Fruit fly (Drosophila melanogaster) whole organism, prepupa: ENCODE measurements around the gene CG31176.
A peak's percentile ranks its signal among the peaks of the same experiment; 100 is the strongest.

Experiments used
- CG10631 ChIP-seq: fragments of 200-800 bp; sonication (Bioruptor generic); optimal IDR thresholded peaks from 2 replicates; lab custom pipeline; 2016; ENCODE audit warnings: missing biosample characterization, missing genetic modification characterization
- CG11294 ChIP-seq: fragments of 200-800 bp; sonication (Bioruptor generic); IDR thresholded peaks from 2 replicates; pipeline ENCODE4 v1.3.6; 2022; ENCODE audit warnings: missing biosample characterization, missing genetic modification characterization
- CG11762 ChIP-seq: fragments of 200-800 bp; sonication (Bioruptor generic); optimal IDR thresholded peaks from 3 replicates; lab custom pipeline; 2016; ENCODE audit warnings: missing biosample characterization, missing genetic modification characterization; ENCODE audit not compliant: insufficient read depth
- CG11902 ChIP-seq: fragments of 200-800 bp; sonication (Bioruptor generic); optimal IDR thresholded peaks from 3 replicates; lab custom pipeline; 2016; ENCODE audit warnings: missing biosample characterization, missing genetic modification characterization
- CG1621 ChIP-seq: fragments of 200-800 bp; sonication (Bioruptor generic); optimal IDR thresholded peaks from 3 replicates; lab custom pipeline; 2018; ENCODE audit warnings: missing biosample characterization, mild to moderate bottlenecking, missing genetic modification characterization
- CG16779 ChIP-seq: fragments of 200-800 bp; sonication (Bioruptor generic); optimal IDR thresholded peaks from 3 replicates; lab custom pipeline; 2017; ENCODE audit warnings: missing biosample characterization, mild to moderate bottlenecking, missing genetic modification characterization
- CG31627 ChIP-seq: fragments of 200-800 bp; sonication (Bioruptor generic); optimal IDR thresholded peaks from 3 replicates; lab custom pipeline; 2016; ENCODE audit warnings: missing biosample characterization, missing genetic modification characterization
- CG32006 ChIP-seq: fragments of 200-800 bp; sonication (Bioruptor generic); optimal IDR thresholded peaks from 3 replicates; lab custom pipeline; 2017; ENCODE audit warnings: missing biosample characterization, mild to moderate bottlenecking, missing genetic modification characterization
- CG3919 ChIP-seq: fragments of 200-800 bp; sonication (Bioruptor generic); optimal IDR thresholded peaks from 3 replicates; lab custom pipeline; 2016; ENCODE audit warnings: missing biosample characterization, missing genetic modification characterization
- CG6163 ChIP-seq: fragments of 200-800 bp; sonication (Bioruptor generic); IDR thresholded peaks from 3 replicates; pipeline ENCODE4 v1.3.6; 2022; ENCODE audit warnings: missing biosample characterization, missing genetic modification characterization
- CG6276 ChIP-seq: fragments of 200-800 bp; sonication (Bioruptor generic); optimal IDR thresholded peaks from 2 replicates; lab custom pipeline; 2017; ENCODE audit warnings: missing biosample characterization, mild to moderate bottlenecking, missing genetic modification characterization
- CG6792 ChIP-seq: fragments of 200-800 bp; sonication (Bioruptor generic); optimal IDR thresholded peaks from 3 replicates; lab custom pipeline; 2016; ENCODE audit warnings: missing biosample characterization, missing genetic modification characterization
- CG6808 ChIP-seq: fragments of 200-800 bp; sonication (Bioruptor generic); optimal IDR thresholded peaks from 3 replicates; lab custom pipeline; 2017; ENCODE audit warnings: missing biosample characterization, missing genetic modification characterization, mild to moderate bottlenecking, moderate library complexity, missing genetic modification reagents
- CG6854 ChIP-seq: fragments of 200-800 bp; sonication (Bioruptor generic); optimal IDR thresholded peaks from 2 replicates; lab custom pipeline; 2017; ENCODE audit warnings: missing biosample characterization, mild to moderate bottlenecking, missing genetic modification characterization
- CG7368 ChIP-seq: fragments of 200-800 bp; sonication (Bioruptor generic); optimal IDR thresholded peaks from 3 replicates; lab custom pipeline; 2016; ENCODE audit warnings: missing biosample characterization, missing genetic modification characterization
- CG8119 ChIP-seq: fragments of 200-800 bp; sonication (Bioruptor generic); IDR thresholded peaks from 3 replicates; pipeline ENCODE4 v1.3.6; 2022; ENCODE audit warnings: missing biosample characterization, missing genetic modification characterization
- CG8319 ChIP-seq: fragments of 200-800 bp; sonication (Bioruptor generic); optimal IDR thresholded peaks from 3 replicates; lab custom pipeline; 2016; ENCODE audit warnings: missing biosample characterization, missing genetic modification characterization
- CG8632 ChIP-seq: fragments of 200-800 bp; sonication (Bioruptor generic); optimal IDR thresholded peaks from 3 replicates; lab custom pipeline; 2016; ENCODE audit warnings: missing biosample characterization, missing genetic modification characterization
- CG9139 ChIP-seq: fragments of 200-800 bp; sonication (Bioruptor generic); optimal IDR thresholded peaks from 3 replicates; lab custom pipeline; 2017; ENCODE audit warnings: missing biosample characterization, mild to moderate bottlenecking, missing genetic modification characterization
- Eip75B ChIP-seq: fragments of 200-800 bp; sonication (Bioruptor generic); optimal IDR thresholded peaks from 3 replicates; lab custom pipeline; 2016; ENCODE audit warnings: missing biosample characterization, missing genetic modification characterization
- Eip78C ChIP-seq: fragments of 200-800 bp; sonication (Bioruptor generic); peaks from one replicate; lab custom pipeline; 2016; ENCODE audit warnings: missing biosample characterization, missing genetic modification characterization
- Eip93F ChIP-seq: fragments of 200-800 bp; sonication (Bioruptor generic); optimal IDR thresholded peaks from 2 replicates; lab custom pipeline; 2016; ENCODE audit warnings: missing biosample characterization, mild to moderate bottlenecking, missing genetic modification characterization
- Ets21C ChIP-seq: fragments of 200-800 bp; sonication (Bioruptor generic); optimal IDR thresholded peaks from 3 replicates; lab custom pipeline; 2016; ENCODE audit warnings: missing biosample characterization, missing genetic modification characterization
- Ets96B ChIP-seq: fragments of 200-800 bp; optimal IDR thresholded peaks from 2 replicates; lab custom pipeline; 2019; ENCODE audit warnings: missing biosample characterization, mild to moderate bottlenecking, missing genetic modification characterization, moderate library complexity
- Gug ChIP-seq: fragments of 200-800 bp; sonication (Bioruptor generic); IDR thresholded peaks from 2 replicates; pipeline ENCODE4 v1.3.6; 2022; ENCODE audit warnings: missing biosample characterization, missing genetic modification characterization
- Hr38 ChIP-seq: sonication (Bioruptor generic); optimal IDR thresholded peaks from 2 replicates; lab custom pipeline; 2016; ENCODE audit warnings: missing biosample characterization, missing genetic modification characterization
- Hr39 ChIP-seq: fragments of 200-800 bp; sonication (Bioruptor generic); optimal IDR thresholded peaks from 2 replicates; lab custom pipeline; 2016; ENCODE audit warnings: missing biosample characterization, missing genetic modification characterization
- Hr4 ChIP-seq: fragments of 200-800 bp; sonication (Bioruptor generic); optimal IDR thresholded peaks from 3 replicates; lab custom pipeline; 2016; ENCODE audit warnings: missing biosample characterization, missing genetic modification characterization
- Lpt ChIP-seq: fragments of 200-800 bp; sonication (Bioruptor generic); optimal IDR thresholded peaks from 3 replicates; lab custom pipeline; 2016; ENCODE audit warnings: missing biosample characterization, missing genetic modification characterization
- Met ChIP-seq: fragments of 200-800 bp; sonication (Bioruptor generic); optimal IDR thresholded peaks from 3 replicates; lab custom pipeline; 2016; ENCODE audit warnings: missing biosample characterization, missing genetic modification characterization
- OdsH ChIP-seq: fragments of 200-800 bp; sonication (Bioruptor generic); optimal IDR thresholded peaks from 3 replicates; lab custom pipeline; 2016; ENCODE audit warnings: missing biosample characterization, missing genetic modification characterization
- Sox102F ChIP-seq: fragments of 200-800 bp; sonication (Bioruptor generic); optimal IDR thresholded peaks from 2 replicates; lab custom pipeline; 2016; ENCODE audit warnings: missing biosample characterization, mild to moderate bottlenecking, missing genetic modification characterization
- Sox14 ChIP-seq: fragments of 200-800 bp; sonication (Bioruptor generic); optimal IDR thresholded peaks from 3 replicates; lab custom pipeline; 2016; ENCODE audit warnings: missing biosample characterization, missing genetic modification characterization
- achi ChIP-seq: fragments of 200-800 bp; sonication (Bioruptor generic); optimal IDR thresholded peaks from 3 replicates; lab custom pipeline; 2016; ENCODE audit warnings: missing biosample characterization, missing genetic modification characterization
- acj6 ChIP-seq: fragments of 200-800 bp; sonication (Bioruptor generic); optimal IDR thresholded peaks from 3 replicates; lab custom pipeline; 2016; ENCODE audit warnings: missing biosample characterization, missing genetic modification characterization
- cyc ChIP-seq: fragments of 200-800 bp; sonication (Bioruptor generic); optimal IDR thresholded peaks from 3 replicates; lab custom pipeline; 2016; ENCODE audit warnings: missing biosample characterization, missing genetic modification characterization
- dac ChIP-seq: fragments of 200-800 bp; sonication (Bioruptor generic); optimal IDR thresholded peaks from 2 replicates; lab custom pipeline; 2017; ENCODE audit warnings: missing biosample characterization, mild to moderate bottlenecking, missing genetic modification characterization
- dsx ChIP-seq: fragments of 200-800 bp; optimal IDR thresholded peaks from 3 replicates; lab custom pipeline; 2019; ENCODE audit warnings: missing biosample characterization, mild to moderate bottlenecking, missing genetic modification characterization, moderate library complexity; ENCODE audit not compliant: poor library complexity, severe bottlenecking
- esn ChIP-seq: fragments of 200-800 bp; sonication (Bioruptor generic); optimal IDR thresholded peaks from 2 replicates; lab custom pipeline; 2016; ENCODE audit warnings: missing biosample characterization, mild to moderate bottlenecking, missing genetic modification characterization, moderate library complexity
- fkh ChIP-seq: fragments of 200-800 bp; sonication (Bioruptor generic); optimal IDR thresholded peaks from 3 replicates; lab custom pipeline; 2017; ENCODE audit warnings: missing biosample characterization, mild to moderate bottlenecking, missing genetic modification characterization, moderate library complexity
- lz ChIP-seq: fragments of 200-800 bp; sonication (Bioruptor generic); optimal IDR thresholded peaks from 3 replicates; lab custom pipeline; 2016; ENCODE audit warnings: missing biosample characterization, missing genetic modification characterization
- net ChIP-seq: fragments of 200-800 bp; sonication (Bioruptor generic); optimal IDR thresholded peaks from 3 replicates; lab custom pipeline; 2016; ENCODE audit warnings: missing biosample characterization, missing genetic modification characterization
- pdm3 ChIP-seq: fragments of 200-800 bp; sonication (Bioruptor generic); optimal IDR thresholded peaks from 3 replicates; lab custom pipeline; 2016; ENCODE audit warnings: missing biosample characterization, missing genetic modification characterization
- salr ChIP-seq, 2 experiments: fragments of 200-800 bp; sonication (Bioruptor generic); optimal IDR thresholded peaks; 3 replicates each; lab custom pipeline; 2016 to 2018; ENCODE audit warnings: missing biosample characterization in 2 of 2, missing genetic modification characterization in 2 of 2, mild to moderate bottlenecking in 1 of 2
- spab ChIP-seq: fragments of 200-800 bp; sonication (Bioruptor generic); optimal IDR thresholded peaks from 2 replicates; lab custom pipeline; 2017; ENCODE audit warnings: missing biosample characterization, mild to moderate bottlenecking, missing genetic modification characterization, missing genetic modification reagents
- ss ChIP-seq, 2 experiments: fragments of 200-800 bp; sonication (Bioruptor generic); optimal IDR thresholded peaks; 2 replicates in 1 of 2; 3 replicates in 1 of 2; lab custom pipeline; 2017 to 2018; ENCODE audit warnings: mild to moderate bottlenecking in 2 of 2, missing biosample characterization in 2 of 2, missing genetic modification characterization in 2 of 2, moderate library complexity in 1 of 2
- svp ChIP-seq: fragments of 200-800 bp; sonication (Bioruptor generic); peaks from one replicate; lab custom pipeline; 2016; ENCODE audit warnings: missing biosample characterization, missing genetic modification characterization
- topi ChIP-seq: fragments of 200-800 bp; sonication (Bioruptor generic); optimal IDR thresholded peaks from 3 replicates; lab custom pipeline; 2016; ENCODE audit warnings: missing biosample characterization, missing genetic modification characterization
- vri ChIP-seq: fragments of 200-800 bp; sonication (Bioruptor generic); optimal IDR thresholded peaks from 3 replicates; lab custom pipeline; 2016; ENCODE audit warnings: missing biosample characterization, mild to moderate bottlenecking, missing genetic modification characterization

Gene CG31176

DNA sequence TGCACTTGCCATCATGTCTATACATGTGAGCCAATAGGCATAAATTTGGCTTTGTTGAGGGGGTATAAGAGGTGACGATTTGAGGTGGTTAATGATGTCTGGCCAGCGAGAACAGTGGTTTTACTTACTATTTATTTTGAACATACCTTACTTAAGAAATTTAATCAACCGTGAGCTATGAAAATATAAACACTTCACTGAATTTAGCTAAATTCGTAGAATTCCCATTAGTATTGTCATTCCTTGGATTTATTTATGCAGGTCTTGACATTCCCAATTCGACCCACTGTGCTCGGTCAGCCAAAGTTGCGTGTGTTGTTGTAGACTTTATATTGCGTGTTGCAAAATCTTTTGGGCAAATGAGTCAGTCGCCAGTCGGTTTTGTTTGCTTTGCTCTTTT lies 31.6 kb downstream of the CG31176 start (continued):
- TF ChIP-seq Eip93F (GFP tag; lab: Kevin White, UChicago) (no peak), Ets21C (peak; percentile 11), fkh (no peak), CG6854 (GFP tag; lab: Kevin White, UChicago) (no peak), salr (GFP tag; optimal IDR thresholded peaks at IDR 0.05; lab: Kevin White, UChicago) (peak in 1 of 2 experiments; percentile 1), Lpt (GFP tag; lab: Kevin White, UChicago) (peak; percentile 31), CG11902 (GFP tag; lab: Kevin White, UChicago) (no peak), Hr39 (GFP tag; lab: Kevin White, UChicago) (peak; percentile 50), CG11294 (GFP tag; lab: Robert Waterston, UW) (peak; percentile 64; the same call in 1 of the 2 replicates), CG6163 (GFP tag; lab: Robert Waterston, UW) (peak; percentile 82), Hr4 (GFP tag; lab: Kevin White, UChicago) (peak; percentile 50), acj6 (GFP tag; lab: Kevin White, UChicago) (peak; percentile 49), CG8632 (GFP tag; lab: Kevin White, UChicago) (peak; percentile 24), CG1621 (tag; lab: Kevin White, UChicago) (no peak), CG3919 (GFP tag; lab: Kevin White, UChicago) (peak; percentile 40), CG32006 (GFP tag; lab: Kevin White, UChicago) (peak; percentile 63), CG9139 (no peak), CG8119 (GFP tag; lab: Robert Waterston, UW) (peak; percentile 55; the same call in 2 of the 3 replicates), cyc (GFP tag; lab: Kevin White, UChicago) (peak; percentile 40), Sox102F (peak; percentile 45), OdsH (GFP tag; lab: Kevin White, UChicago) (peak; percentile 65)
- TF ChIP-seq, all 60 proteins: peak for 41

DNA sequence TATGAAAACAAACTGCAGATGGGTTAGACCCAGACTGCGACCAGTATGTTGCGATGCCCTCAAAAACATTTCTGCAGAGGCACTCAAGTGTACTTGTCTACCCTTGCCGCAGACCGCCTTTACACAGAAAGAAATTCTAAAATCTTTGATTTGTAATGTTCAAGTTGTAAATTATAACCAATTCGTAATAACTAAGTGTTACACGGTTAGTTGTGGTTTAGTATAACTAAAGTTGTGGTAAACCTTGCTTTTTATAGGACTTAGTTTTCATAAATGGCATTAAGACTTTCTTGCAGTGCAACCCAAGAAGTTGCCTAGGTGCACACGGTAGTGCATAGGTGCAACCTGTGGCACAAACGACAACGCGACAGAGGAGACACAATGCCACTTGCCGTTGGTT lies 37.4 kb downstream of the CG31176 start:
- peak; percentile 77 for TF ChIP-seq CG6808 (GFP tag; lab: Kevin White, UChicago)
- peak; percentile 84 for TF ChIP-seq Ets96B (tag; lab: Kevin White, UChicago)
- peak; percentile 56 for TF ChIP-seq net (GFP tag; lab: Kevin White, UChicago)
- TF ChIP-seq CG6854 (GFP tag; lab: Kevin White, UChicago) = no peak
- peak; percentile 76 for TF ChIP-seq spab (GFP tag; lab: Kevin White, UChicago)
- TF ChIP-seq Eip78C (GFP tag; lab: Kevin White, UChicago) = peak; percentile 94
- peak; percentile 24 for TF ChIP-seq CG8319 (GFP tag; lab: Kevin White, UChicago)
- TF ChIP-seq Ets21C = no peak
- TF ChIP-seq Sox14 = peak; percentile 66
- TF ChIP-seq dac (GFP tag; lab: Kevin White, UChicago) = no peak
- peak; percentile 69 to 81 for TF ChIP-seq ss (GFP tag; optimal IDR thresholded peaks at IDR 0.05; lab: Kevin White, UChicago)
- TF ChIP-seq svp (GFP tag; lab: Kevin White, UChicago) = no peak
- peak; percentile 49 for TF ChIP-seq CG11762 (GFP tag; lab: Kevin White, UChicago)
- peak; percentile 27 for TF ChIP-seq CG6792 (GFP tag; lab: Kevin White, UChicago)
- peak; percentile 27 for TF ChIP-seq CG8632 (GFP tag; lab: Kevin White, UChicago)
- peak; percentile 73 for TF ChIP-seq CG10631 (GFP tag; lab: Kevin White, UChicago)
- peak; percentile 2 for TF ChIP-seq cyc (GFP tag; lab: Kevin White, UChicago)
- peak; percentile 9 for TF ChIP-seq Met (GFP tag; lab: Kevin White, UChicago)
- no peak for TF ChIP-seq lz (GFP tag; lab: Kevin White, UChicago)
- peak; percentile 80 for TF ChIP-seq dsx (GFP tag; lab: Kevin White, UChicago)
- peak; percentile 73 for TF ChIP-seq pdm3 (GFP tag; lab: Kevin White, UChicago)
- TF ChIP-seq Eip93F (GFP tag; lab: Kevin White, UChicago) = no peak
- TF ChIP-seq CG7368 (GFP tag; lab: Kevin White, UChicago) = peak; percentile 33
- TF ChIP-seq Hr38 (GFP tag; lab: Kevin White, UChicago) = no peak
- TF ChIP-seq Eip75B (GFP tag; lab: Kevin White, UChicago) = peak; percentile 71
- TF ChIP-seq CG16779 = peak; percentile 29
- TF ChIP-seq Lpt (GFP tag; lab: Kevin White, UChicago) = peak; percentile 68
- no peak for TF ChIP-seq CG31627 (GFP tag; lab: Kevin White, UChicago)
- peak; percentile 79 for TF ChIP-seq CG32006 (GFP tag; lab: Kevin White, UChicago)
- peak; percentile 58; the same call in 1 of the 2 replicates for TF ChIP-seq Gug (GFP tag; lab: Robert Waterston, UW)
- no peak for TF ChIP-seq vri
- TF ChIP-seq OdsH (GFP tag; lab: Kevin White, UChicago) = peak; percentile 62
- TF ChIP-seq Hr4 (GFP tag; lab: Kevin White, UChicago) = peak; percentile 75
- peak; percentile 14 for TF ChIP-seq topi
- peak; percentile 61 for TF ChIP-seq CG6276 (GFP tag; lab: Kevin White, UChicago)
- TF ChIP-seq achi (GFP tag; lab: Kevin White, UChicago) = peak; percentile 70
- peak; percentile 17 for TF ChIP-seq esn (GFP tag; lab: Kevin White, UChicago)
